Worm (Caenorhabditis elegans) whole organism, midembryonic: ENCODE results near the gene srsx-13.

ENCODE experiments used
- T22C8.4 ChIP-seq: fragments of 200-800 bp; sonication (Bioruptor generic); IDR thresholded peaks from 2 replicates; pipeline ENCODE4 v1.3.6; 2022; ENCODE audit warnings: missing genetic modification characterization, missing compliant biosample characterization
- cog-1 ChIP-seq: sonication (generic microtip); optimal IDR thresholded peaks from 2 replicates; lab custom pipeline; 2016; ENCODE audit warnings: missing genetic modification characterization, missing compliant biosample characterization
- flt-1 ChIP-seq: fragments of 200-800 bp; sonication (Bioruptor generic); IDR thresholded peaks from 2 replicates; pipeline ENCODE4 v1.3.6; 2022; ENCODE audit warnings: missing genetic modification characterization, missing compliant biosample characterization
- klf-2 ChIP-seq: fragments of 200-800 bp; sonication (Bioruptor generic); conservative IDR thresholded peaks from 2 replicates; pipeline ENCODE4 v1.3.6; 2022; ENCODE audit warnings: missing genetic modification reagents, missing genetic modification characterization, missing compliant biosample characterization
- med-1 ChIP-seq: sonication (generic microtip); optimal IDR thresholded peaks from 2 replicates; lab custom pipeline; 2017; ENCODE audit warnings: missing genetic modification characterization, mild to moderate bottlenecking, missing compliant biosample characterization, antibody characterized with exemption, missing genetic modification reagents; ENCODE audit not compliant: insufficient read depth
- ref-1 ChIP-seq: fragments of 200-800 bp; sonication (Bioruptor generic); conservative IDR thresholded peaks from 2 replicates; pipeline ENCODE4 v1.3.6; 2022; ENCODE audit warnings: missing genetic modification reagents, missing genetic modification characterization, missing compliant biosample characterization
- tab-1 ChIP-seq: fragments of 200-800 bp; sonication (Bioruptor generic); IDR thresholded peaks from 2 replicates; pipeline ENCODE4 v1.3.6; 2022; ENCODE audit warnings: missing genetic modification characterization, missing compliant biosample characterization
- ztf-23 ChIP-seq: fragments of 200-800 bp; sonication (Bioruptor generic); IDR thresholded peaks from 2 replicates; pipeline ENCODE4 v1.3.6; 2022; ENCODE audit warnings: missing genetic modification reagents, missing genetic modification characterization, missing compliant biosample characterization
- ztf-29 ChIP-seq: fragments of 200-800 bp; sonication (Bioruptor generic); IDR thresholded peaks from 2 replicates; pipeline ENCODE4 v1.3.6; 2022; ENCODE audit warnings: missing genetic modification reagents, missing genetic modification characterization, missing compliant biosample characterization

The srsx-13 gene

DNA sequence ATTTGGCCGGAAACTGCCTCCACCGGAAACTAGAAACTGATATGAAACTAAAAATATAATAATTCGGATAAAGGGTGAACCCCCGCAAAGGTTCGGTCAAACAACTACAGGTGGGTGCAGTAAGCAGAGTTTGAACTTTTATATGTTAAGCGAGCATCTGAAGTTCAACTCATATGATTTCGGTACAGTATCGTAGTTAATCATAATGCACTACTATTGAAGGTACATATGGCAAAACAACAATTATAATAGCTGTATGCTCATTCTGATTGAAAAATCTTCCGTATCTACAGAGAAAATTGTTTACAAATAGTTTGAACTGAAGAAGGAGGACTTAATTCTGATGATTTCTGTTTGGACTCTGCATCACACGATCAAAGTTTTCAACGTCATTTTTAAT lies 49.7 kb downstream of the srsx-13 start:
- TF ChIP-seq cog-1 (tag; lab: Kevin White, UChicago) = no peak
- TF ChIP-seq T22C8.4 (GFP tag; lab: Robert Waterston, UW) = no peak
- TF ChIP-seq ztf-23 (GFP tag; lab: Robert Waterston, UW) = no peak
- no peak for TF ChIP-seq klf-2 (GFP tag; lab: Robert Waterston, UW)

DNA sequence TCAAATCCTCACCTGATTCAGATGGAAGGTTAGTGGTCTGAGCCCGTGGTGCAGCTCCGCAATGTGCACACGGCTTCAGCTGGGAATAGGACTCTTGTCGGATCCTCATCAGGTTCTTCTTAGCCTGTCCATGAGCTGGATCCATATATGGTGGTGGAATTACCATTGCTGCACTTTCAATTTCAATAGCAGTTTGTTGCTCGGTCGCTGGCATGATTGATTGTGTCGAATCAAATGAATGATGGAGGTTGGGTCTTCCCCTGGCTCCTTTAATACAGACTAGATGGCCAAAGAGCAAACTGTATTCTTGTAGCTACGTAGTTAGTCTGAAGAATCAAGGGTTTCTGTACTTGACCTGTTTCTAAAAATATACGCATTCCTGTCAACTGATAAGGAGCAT lies 50.2 kb downstream of the srsx-13 start, which contains the start of gene C02E7.10:
TSS of gene C02E7.10 (minus strand) at position 232 of the 400 bp plus-strand sequence.
- no peak for TF ChIP-seq flt-1
- TF ChIP-seq cog-1 (tag; lab: Kevin White, UChicago) = no peak
- no peak for TF ChIP-seq ztf-29 (GFP tag; lab: Robert Waterston, UW)
- TF ChIP-seq med-1 (GFP tag; lab: Kevin White, UChicago) = no peak
- TF ChIP-seq klf-2 (GFP tag; lab: Robert Waterston, UW) = no peak
- TF ChIP-seq T22C8.4 (GFP tag; lab: Robert Waterston, UW) = no peak
- TF ChIP-seq ref-1 (GFP tag; lab: Robert Waterston, UW) = no peak
- TF ChIP-seq ztf-23 (GFP tag; lab: Robert Waterston, UW) = no peak
- no peak for TF ChIP-seq tab-1 (GFP tag; lab: Robert Waterston, UW)
